Fruit fly (Drosophila melanogaster) whole organism, embryonic: ENCODE data around the gene CG32428.

Source experiments
- CG10462 ChIP-seq: fragments of 200-800 bp; sonication (Bioruptor generic); optimal IDR thresholded peaks from 2 replicates; lab custom pipeline; 2016; ENCODE audit warnings: missing biosample characterization, missing genetic modification characterization
- CG11398 ChIP-seq: fragments of 200-800 bp; sonication (Bioruptor generic); optimal IDR thresholded peaks from 2 replicates; lab custom pipeline; 2016; ENCODE audit warnings: missing biosample characterization, missing genetic modification characterization
- CG16815 ChIP-seq: fragments of 200-800 bp; sonication (Bioruptor generic); optimal IDR thresholded peaks from 3 replicates; lab custom pipeline; 2017; ENCODE audit warnings: missing biosample characterization, mild to moderate bottlenecking, missing genetic modification characterization
- CG16863 ChIP-seq: fragments of 200-800 bp; sonication (Bioruptor generic); optimal IDR thresholded peaks from 3 replicates; lab custom pipeline; 2016; ENCODE audit warnings: missing biosample characterization, missing genetic modification characterization
- CG17568 ChIP-seq: fragments of 200-800 bp; sonication (Bioruptor generic); optimal IDR thresholded peaks from 2 replicates; lab custom pipeline; 2018; ENCODE audit warnings: missing biosample characterization, mild to moderate bottlenecking, missing genetic modification characterization, moderate library complexity
- CG1832 ChIP-seq: fragments of 200-800 bp; sonication (Bioruptor generic); optimal IDR thresholded peaks from 2 replicates; lab custom pipeline; 2017; ENCODE audit warnings: missing biosample characterization, mild to moderate bottlenecking, missing genetic modification characterization, inconsistent platforms
- CG18476 ChIP-seq: fragments of 200-800 bp; sonication (Bioruptor generic); optimal IDR thresholded peaks from 2 replicates; lab custom pipeline; 2016; ENCODE audit warnings: missing biosample characterization, mild to moderate bottlenecking, missing genetic modification characterization
- CG18599 ChIP-seq: fragments of 200-800 bp; sonication (Bioruptor generic); optimal IDR thresholded peaks from 3 replicates; lab custom pipeline; 2017; ENCODE audit warnings: missing biosample characterization, missing genetic modification characterization, mild to moderate bottlenecking, moderate library complexity, missing genetic modification reagents
- CG3407 ChIP-seq: fragments of 200-800 bp; sonication (Bioruptor generic); optimal IDR thresholded peaks from 2 replicates; lab custom pipeline; 2018; ENCODE audit warnings: missing biosample characterization, mild to moderate bottlenecking, missing genetic modification characterization
- CG4854 ChIP-seq: fragments of 200-800 bp; sonication (Bioruptor generic); optimal IDR thresholded peaks from 2 replicates; lab custom pipeline; 2016; ENCODE audit warnings: missing biosample characterization, missing genetic modification characterization, inconsistent platforms
- CG5245 ChIP-seq: fragments of 200-800 bp; sonication (Bioruptor generic); optimal IDR thresholded peaks from 3 replicates; lab custom pipeline; 2016; ENCODE audit warnings: missing biosample characterization, missing genetic modification characterization
- CG5953 ChIP-seq: fragments of 200-800 bp; sonication (Bioruptor generic); IDR thresholded peaks from 2 replicates; pipeline ENCODE4 v1.3.6; 2022; ENCODE audit warnings: missing biosample characterization, missing genetic modification characterization
- CG6272 ChIP-seq: fragments of 200-800 bp; sonication (Bioruptor generic); IDR thresholded peaks from 2 replicates; pipeline ENCODE4 v1.3.6; 2022; ENCODE audit warnings: missing biosample characterization, missing genetic modification characterization
- CG6654 ChIP-seq: fragments of 200-800 bp; sonication (Bioruptor generic); optimal IDR thresholded peaks from 2 replicates; lab custom pipeline; 2017; ENCODE audit warnings: missing biosample characterization, mild to moderate bottlenecking, missing genetic modification characterization
- CG6689 ChIP-seq: fragments of 200-800 bp; sonication (Bioruptor generic); IDR thresholded peaks from 2 replicates; pipeline ENCODE4 v1.3.6; 2022; ENCODE audit warnings: missing biosample characterization, missing genetic modification characterization
- CG7987 ChIP-seq: fragments of 200-800 bp; sonication (Bioruptor generic); optimal IDR thresholded peaks from 2 replicates; lab custom pipeline; 2018; ENCODE audit warnings: missing biosample characterization, mild to moderate bottlenecking, missing genetic modification characterization, moderate library complexity
- CG8281 ChIP-seq: fragments of 200-800 bp; sonication (Bioruptor generic); optimal IDR thresholded peaks from 2 replicates; lab custom pipeline; 2018; ENCODE audit warnings: missing biosample characterization, mild to moderate bottlenecking, missing genetic modification characterization, moderate library complexity
- D19A ChIP-seq: fragments of 200-800 bp; optimal IDR thresholded peaks from 3 replicates; lab custom pipeline; 2019; ENCODE audit warnings: missing biosample characterization, mild to moderate bottlenecking, missing genetic modification characterization, moderate library complexity
- Dll ChIP-seq: fragments of 200-800 bp; sonication (Bioruptor generic); IDR thresholded peaks from 4 replicates; pipeline ENCODE4 v1.3.6; 2022; ENCODE audit warnings: missing biosample characterization, missing genetic modification characterization; ENCODE audit not compliant: partially characterized antibody
- Gsc ChIP-seq: fragments of 200-800 bp; sonication (Bioruptor generic); IDR thresholded peaks from 2 replicates; pipeline ENCODE4 v1.3.6; 2022; ENCODE audit warnings: missing biosample characterization, missing genetic modification characterization
- HLH3B ChIP-seq: fragments of 200-800 bp; sonication (Bioruptor generic); IDR thresholded peaks from 2 replicates; pipeline ENCODE4 v1.3.6; 2022; ENCODE audit warnings: missing biosample characterization, missing genetic modification characterization
- Hr78 ChIP-seq, 2 experiments: fragments of 200-800 bp in 1 of 2; fragments of >200 bp in 1 of 2; sonication (Bioruptor generic) in 1 of 2; optimal IDR thresholded peaks; 2 replicates each; lab custom pipeline; 2017 to 2019; ENCODE audit warnings: missing biosample characterization in 2 of 2, missing genetic modification characterization in 2 of 2, mild to moderate bottlenecking in 1 of 2, moderate library complexity in 1 of 2
- Kr ChIP-seq: fragments of 200-800 bp; sonication (Bioruptor generic); optimal IDR thresholded peaks from 2 replicates; lab custom pipeline; 2017; ENCODE audit warnings: missing biosample characterization, mild to moderate bottlenecking, missing genetic modification characterization
- NC2α ChIP-seq: fragments of 200-800 bp; sonication (Bioruptor generic); optimal IDR thresholded peaks from 2 replicates; lab custom pipeline; 2016; ENCODE audit warnings: missing biosample characterization, missing genetic modification characterization
- Neu2 ChIP-seq: fragments of 200-800 bp; sonication (Bioruptor generic); optimal IDR thresholded peaks from 3 replicates; lab custom pipeline; 2016; ENCODE audit warnings: missing biosample characterization, missing genetic modification characterization, borderline replicate concordance
- Optix ChIP-seq: fragments of 200-800 bp; sonication (Bioruptor generic); IDR thresholded peaks from 3 replicates; pipeline ENCODE4 v1.3.6; 2022; ENCODE audit warnings: missing biosample characterization, missing genetic modification characterization
- Poxn ChIP-seq: fragments of 200-800 bp; sonication (Bioruptor generic); IDR thresholded peaks from 2 replicates; pipeline ENCODE4 v1.3.6; 2022; ENCODE audit warnings: missing biosample characterization, missing genetic modification characterization
- Ptx1 ChIP-seq: fragments of 200-800 bp; sonication (Bioruptor generic); IDR thresholded peaks from 2 replicates; pipeline ENCODE4 v1.3.6; 2022; ENCODE audit warnings: missing biosample characterization, missing genetic modification characterization
- Sox102F ChIP-seq: fragments of 200-800 bp; sonication (Bioruptor generic); optimal IDR thresholded peaks from 2 replicates; lab custom pipeline; 2018; ENCODE audit warnings: missing biosample characterization, mild to moderate bottlenecking, missing genetic modification characterization, moderate library complexity
- Sry-β ChIP-seq: fragments of 200-800 bp; sonication (Bioruptor generic); optimal IDR thresholded peaks from 2 replicates; lab custom pipeline; 2018; ENCODE audit warnings: missing biosample characterization, mild to moderate bottlenecking, missing genetic modification characterization, moderate library complexity
- YL-1 ChIP-seq: fragments of 200-800 bp; sonication (Bioruptor generic); optimal IDR thresholded peaks from 3 replicates; lab custom pipeline; 2017; ENCODE audit warnings: missing biosample characterization, mild to moderate bottlenecking, missing genetic modification characterization
- ac ChIP-seq: fragments of 200-800 bp; sonication (Bioruptor generic); optimal IDR thresholded peaks from 3 replicates; lab custom pipeline; 2017; ENCODE audit warnings: missing biosample characterization, mild to moderate bottlenecking, missing genetic modification characterization
- ase ChIP-seq: fragments of 200-800 bp; sonication (Bioruptor generic); IDR thresholded peaks from 3 replicates; pipeline ENCODE4 v1.3.6; 2022; ENCODE audit warnings: missing biosample characterization, missing genetic modification characterization
- da ChIP-seq: fragments of 200-800 bp; sonication (Bioruptor generic); optimal IDR thresholded peaks from 2 replicates; lab custom pipeline; 2016; ENCODE audit warnings: missing biosample characterization, missing genetic modification characterization
- eve ChIP-seq, 2 experiments: fragments of >200 bp; optimal IDR thresholded peaks; 2 replicates each; lab custom pipeline; 2017; ENCODE audit warnings: missing biosample characterization in 2 of 2, missing genetic modification characterization in 2 of 2
- gfzf ChIP-seq: fragments of 200-800 bp; sonication (Bioruptor generic); optimal IDR thresholded peaks from 2 replicates; lab custom pipeline; 2016; ENCODE audit warnings: missing biosample characterization, mild to moderate bottlenecking, missing genetic modification characterization, moderate library complexity
- gsb-n ChIP-seq: fragments of 200-800 bp; sonication (Bioruptor generic); optimal IDR thresholded peaks from 3 replicates; lab custom pipeline; 2018; ENCODE audit warnings: missing biosample characterization, mild to moderate bottlenecking, missing genetic modification characterization
- h ChIP-seq: fragments of >200 bp; optimal IDR thresholded peaks from 2 replicates; lab custom pipeline; 2017
- hbn ChIP-seq: fragments of 200-800 bp; sonication (Bioruptor generic); IDR thresholded peaks from 2 replicates; pipeline ENCODE4 v1.3.6; 2022; ENCODE audit warnings: missing biosample characterization, missing genetic modification characterization; ENCODE audit not compliant: partially characterized antibody
- lmd ChIP-seq: fragments of 200-800 bp; sonication (Bioruptor generic); IDR thresholded peaks from 2 replicates; pipeline ENCODE4 v1.3.6; 2022; ENCODE audit warnings: missing biosample characterization, missing genetic modification characterization
- mirr ChIP-seq: fragments of 200-800 bp; sonication (Bioruptor generic); optimal IDR thresholded peaks from 3 replicates; lab custom pipeline; 2018; ENCODE audit warnings: missing biosample characterization, mild to moderate bottlenecking, missing genetic modification characterization
- mld ChIP-seq: fragments of 200-800 bp; sonication (Bioruptor generic); IDR thresholded peaks from 3 replicates; pipeline ENCODE4 v1.3.6; 2022; ENCODE audit warnings: missing biosample characterization, missing genetic modification characterization; ENCODE audit not compliant: partially characterized antibody
- p53 ChIP-seq: fragments of 200-800 bp; sonication (Bioruptor generic); optimal IDR thresholded peaks from 2 replicates; lab custom pipeline; 2016; ENCODE audit warnings: missing biosample characterization, missing genetic modification characterization
- psq ChIP-seq: fragments of 200-800 bp; sonication (Bioruptor generic); optimal IDR thresholded peaks from 2 replicates; lab custom pipeline; 2017; ENCODE audit warnings: missing biosample characterization, missing genetic modification characterization
- sim ChIP-seq: fragments of 200-800 bp; sonication (Bioruptor generic); IDR thresholded peaks from 2 replicates; pipeline ENCODE4 v1.3.6; 2022; ENCODE audit warnings: missing biosample characterization, missing genetic modification characterization
- tap ChIP-seq: fragments of 200-800 bp; optimal IDR thresholded peaks from 3 replicates; lab custom pipeline; 2019; ENCODE audit warnings: missing biosample characterization, mild to moderate bottlenecking, missing genetic modification characterization, moderate library complexity
- tin ChIP-seq: fragments of 200-800 bp; sonication (Bioruptor generic); optimal IDR thresholded peaks from 3 replicates; lab custom pipeline; 2016; ENCODE audit warnings: missing biosample characterization, missing genetic modification characterization
- toy ChIP-seq: fragments of 200-800 bp; sonication (Bioruptor generic); IDR thresholded peaks from 2 replicates; pipeline ENCODE4 v1.3.6; 2022; ENCODE audit warnings: missing biosample characterization, missing genetic modification characterization
- trem ChIP-seq: fragments of 200-800 bp; optimal IDR thresholded peaks from 3 replicates; lab custom pipeline; 2019; ENCODE audit warnings: missing biosample characterization, mild to moderate bottlenecking, missing genetic modification characterization, moderate library complexity

Gene CG32428

DNA sequence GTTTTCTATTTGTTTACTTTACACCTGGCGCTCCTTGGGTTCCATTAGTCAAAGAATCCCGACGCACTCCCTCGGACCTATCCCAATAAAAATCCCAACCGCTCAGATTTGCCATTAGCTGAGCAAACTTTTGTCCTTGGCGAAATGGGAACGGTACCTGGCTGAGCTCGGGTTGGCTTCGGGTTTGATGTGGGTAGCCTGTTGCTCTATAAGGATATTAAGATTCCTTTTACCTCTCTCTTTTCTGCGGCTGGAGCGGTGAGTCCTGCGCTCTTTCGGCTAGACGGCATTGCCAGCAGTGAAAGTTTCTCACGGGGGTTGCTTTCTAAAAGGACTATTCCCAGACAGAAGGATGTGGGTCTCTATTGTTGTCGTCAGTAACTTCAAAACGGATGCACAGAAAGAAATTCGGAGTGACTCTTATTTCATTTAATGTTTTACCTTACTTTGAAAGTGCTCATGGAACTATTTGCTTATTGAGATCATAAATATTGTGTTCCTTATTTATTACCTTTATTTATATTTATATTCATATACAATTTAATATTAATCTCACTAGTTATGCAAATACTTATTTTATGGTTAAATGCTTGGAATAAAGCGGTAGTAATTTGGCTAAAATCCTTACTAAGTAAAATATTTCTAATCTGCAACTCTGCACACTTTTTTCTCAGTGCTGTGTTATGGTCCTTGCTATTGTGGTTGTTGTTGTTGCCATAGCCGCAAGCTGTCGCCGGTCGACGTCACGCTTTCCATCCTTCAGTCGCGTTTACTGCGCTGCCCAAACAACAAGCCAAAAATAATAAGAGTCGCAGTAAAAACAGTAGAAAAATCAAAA, 31.7 kb downstream of the CG32428 start, which contains the start of gene CG5910 (continued):
- peak; percentile 40 for TF ChIP-seq ac
- peak; percentile 67 for TF ChIP-seq CG8281
- peak; percentile 62 for TF ChIP-seq CG5245
- TF ChIP-seq psq = peak; percentile 48
- no peak for TF ChIP-seq p53 (GFP tag; lab: Kevin White, UChicago)
- no peak for TF ChIP-seq NC2α (GFP tag; lab: Kevin White, UChicago)
- TF ChIP-seq hbn (GFP tag; lab: Robert Waterston, UW) = no peak
- TF ChIP-seq CG6689 (GFP tag; lab: Robert Waterston, UW) = peak; percentile 88
- no peak for TF ChIP-seq eve (GFP tag; optimal IDR thresholded peaks at IDR 0.05; lab: Kevin White, UChicago)
- no peak for TF ChIP-seq Sry-β (GFP tag; lab: Kevin White, UChicago)
- TF ChIP-seq CG18476 = peak; percentile 66
- TF ChIP-seq CG6272 (GFP tag; lab: Robert Waterston, UW) = peak; percentile 54; the same call in 1 of the 2 replicates
- TF ChIP-seq Ptx1 (GFP tag; lab: Robert Waterston, UW) = peak; percentile 83
- TF ChIP-seq Poxn (GFP tag; lab: Robert Waterston, UW) = 0 out of 2 replicates have a peak, but pooled peaks have one; percentile 18
- no peak for TF ChIP-seq gfzf
- no peak for TF ChIP-seq Hr78 (GFP tag; optimal IDR thresholded peaks at IDR 0.05; lab: Kevin White, UChicago)
- peak; percentile 88 for TF ChIP-seq Sox102F
- peak; percentile 56 for TF ChIP-seq CG7987 (GFP tag; lab: Kevin White, UChicago)
- peak; percentile 84 for TF ChIP-seq lmd (GFP tag; lab: Robert Waterston, UW)
- no peak for TF ChIP-seq CG4854 (GFP tag; lab: Kevin White, UChicago)
- TF ChIP-seq tin = peak; percentile 83
- peak; percentile 76 for TF ChIP-seq HLH3B (GFP tag; lab: Robert Waterston, UW)
- no peak for TF ChIP-seq h (lab: Kevin White, UChicago)
- TF ChIP-seq D19A (tag; lab: Kevin White, UChicago) = peak; percentile 91
- no peak for TF ChIP-seq Gsc (GFP tag; lab: Robert Waterston, UW)
- TF ChIP-seq ase (GFP tag; lab: Robert Waterston, UW) = peak; percentile 52; the same call in 1 of the 3 replicates
- TF ChIP-seq Dll = no peak
- peak; percentile 78 for TF ChIP-seq CG3407 (GFP tag; lab: Kevin White, UChicago)
- peak; percentile 36; the same call in 1 of the 2 replicates for TF ChIP-seq toy (GFP tag; lab: Robert Waterston, UW)
- peak; percentile 89 for TF ChIP-seq trem (tag; lab: Kevin White, UChicago)
- TF ChIP-seq CG10462 (GFP tag; lab: Kevin White, UChicago) = peak; percentile 35
- 0 out of 2 replicates have a peak, but pooled peaks have one; percentile 10 for TF ChIP-seq CG5953 (GFP tag; lab: Robert Waterston, UW)
- peak; percentile 90 for TF ChIP-seq gsb-n
- TF ChIP-seq tap (tag; lab: Kevin White, UChicago) = peak; percentile 85
- no peak for TF ChIP-seq mld (GFP tag; lab: Robert Waterston, UW)
- no peak for TF ChIP-seq CG11398 (GFP tag; lab: Kevin White, UChicago)
- TF ChIP-seq CG6654 (GFP tag; lab: Kevin White, UChicago) = peak; percentile 60
- no peak for TF ChIP-seq CG17568
- no peak for TF ChIP-seq Kr (GFP tag; lab: Kevin White, UChicago)
- TF ChIP-seq mirr (GFP tag; lab: Kevin White, UChicago) = peak; percentile 3
- TF ChIP-seq CG18599 (GFP tag; lab: Kevin White, UChicago) = peak; percentile 96
- peak; percentile 81 for TF ChIP-seq CG16815
- peak; percentile 8 for TF ChIP-seq CG16863 (GFP tag; lab: Kevin White, UChicago)
- TF ChIP-seq sim = 0 out of 2 replicates have a peak, but pooled peaks have one; percentile 46
- peak; percentile 64 for TF ChIP-seq YL-1 (GFP tag; lab: Kevin White, UChicago)
- no peak for TF ChIP-seq Optix
- no peak for TF ChIP-seq CG1832 (GFP tag; lab: Kevin White, UChicago)
- no peak for TF ChIP-seq Neu2
- no peak for TF ChIP-seq da (GFP tag; lab: Kevin White, UChicago)
